Fruit fly (Drosophila melanogaster): ENCODE data around the gene CG33322.

The CG33322 gene

dm6 chr2L:20797515-20797847 is 18.6 kb downstream of the CG33322 start, which contains the start of gene CG9328 (continued):
- TF ChIP-seq pan (optimal IDR thresholded peaks at IDR 0.05) = no peak
- peak in 1 of 2 experiments; percentile 67 for TF ChIP-seq pan (GFP tag; optimal IDR thresholded peaks at IDR 0.05 in 1 of 2, IDR thresholded peaks at IDR 0.05 in 1 of 2)
- TF ChIP-seq lmd (GFP tag; IDR thresholded peaks at IDR 0.05) = no peak; the same call in 1 of the 2 replicates
- TF ChIP-seq CG13775 (GFP tag; optimal IDR thresholded peaks at IDR 0.05) = no peak
- TF ChIP-seq Dll (GFP tag; IDR thresholded peaks at IDR 0.05; ENCODE audit: partially characterized antibody) = peak; percentile 49; the same call in 3 of the 4 replicates
- TF ChIP-seq tap (tag; optimal IDR thresholded peaks at IDR 0.05) = peak; percentile 17
- TF ChIP-seq seq (GFP tag; IDR thresholded peaks at IDR 0.05) = peak; percentile 49; the same call in 1 of the 2 replicates
- TF ChIP-seq CrebB (tag; optimal IDR thresholded peaks at IDR 0.05) = peak; percentile 46
- peak; percentile 56 for TF ChIP-seq CG12659 (GFP tag; optimal IDR thresholded peaks at IDR 0.05)
- TF ChIP-seq CG5245 (GFP tag; optimal IDR thresholded peaks at IDR 0.05) = peak; percentile 21
- TF ChIP-seq MESR4 (GFP tag; optimal IDR thresholded peaks at IDR 0.05) = peak; percentile 52
- peak in 1 of 2 experiments; percentile 15 for TF ChIP-seq bsh (GFP tag; optimal IDR thresholded peaks at IDR 0.05)
- peak; percentile 1 for TF ChIP-seq D19B (GFP tag; optimal IDR thresholded peaks at IDR 0.05)

- TF ChIP-seq gro (GFP tag; optimal IDR thresholded peaks at IDR 0.05) (peak; percentile 3), CG3163 (GFP tag; optimal IDR thresholded peaks at IDR 0.05) (no peak), her (GFP tag; optimal IDR thresholded peaks at IDR 0.05) (peak; percentile 42), CG8359 (GFP tag; optimal IDR thresholded peaks at IDR 0.05; ENCODE audit: borderline replicate concordance) (no peak), Dp (GFP tag; optimal IDR thresholded peaks at IDR 0.05) (peak; percentile 76), nom (GFP tag; optimal IDR thresholded peaks at IDR 0.05) (peak; percentile 47), CG10462 (GFP tag; optimal IDR thresholded peaks at IDR 0.05) (no peak), CG7745 (tag; optimal IDR thresholded peaks at IDR 0.05) (no peak), CG18599 (GFP tag; optimal IDR thresholded peaks at IDR 0.05) (peak; percentile 7), Chrac-16 (GFP tag; optimal IDR thresholded peaks at IDR 0.05) (no peak), CG13775 (GFP tag; optimal IDR thresholded peaks at IDR 0.05) (no peak), CG17385 (GFP tag; optimal IDR thresholded peaks at IDR 0.05) (peak; percentile 21), rib (GFP tag; IDR thresholded peaks at IDR 0.05) (0 out of 2 replicates have a peak, but pooled peaks have one; percentile 40), crc (GFP tag; optimal IDR thresholded peaks at IDR 0.05) (no peak), mirr (GFP tag; optimal IDR thresholded peaks at IDR 0.05) (peak; percentile 1), Abd-B (GFP tag; optimal IDR thresholded peaks at IDR 0.05) (peak; percentile 45), eve (GFP tag; optimal IDR thresholded peaks at IDR 0.05) (peak in 1 of 2 experiments; percentile 59), BtbVII (GFP tag; optimal IDR thresholded peaks at IDR 0.05) (peak; percentile 1), salm (tag; optimal IDR thresholded peaks at IDR 0.05) (no peak), CG17361 (GFP tag; IDR thresholded peaks at IDR 0.05) (peak; percentile 37; the same call in 1 of the 3 replicates), CG12769 (tag; optimal IDR thresholded peaks at IDR 0.05) (peak; percentile 40), CG30431 (GFP tag; optimal IDR thresholded peaks at IDR 0.05) (no peak), CG18476 (GFP tag; optimal IDR thresholded peaks at IDR 0.05) (peak; percentile 19), vvl (GFP tag; IDR thresholded peaks at IDR 0.05) (peak; percentile 33; the same call in 1 of the 2 replicates), CG16779 (GFP tag; IDR thresholded peaks at IDR 0.05) (no peak), dysf (GFP tag; IDR thresholded peaks at IDR 0.05) (peak; percentile 51; the same call in 1 of the 3 replicates), pb (GFP tag; optimal IDR thresholded peaks at IDR 0.05) (peak; percentile 18), ken (GFP tag; IDR thresholded peaks at IDR 0.05) (0 out of 3 replicates have a peak, but pooled peaks have one; percentile 26), C15 (GFP tag; IDR thresholded peaks at IDR 0.05) (no peak), chm (GFP tag; IDR thresholded peaks at IDR 0.05) (peak; percentile 65; the same call in 1 of the 2 replicates), gce (GFP tag; IDR thresholded peaks at IDR 0.05) (no peak), inv (GFP tag; IDR thresholded peaks at IDR 0.05; ENCODE audit: partially characterized antibody) (no peak), CG31365 (tag; optimal IDR thresholded peaks at IDR 0.05) (peak; percentile 5), CG17829 (tag; optimal IDR thresholded peaks at IDR 0.05) (no peak), lab (GFP tag; optimal IDR thresholded peaks at IDR 0.05) (peak; percentile 28), phol (tag; optimal IDR thresholded peaks at IDR 0.05) (peak; percentile 53)
Observed at dm6 chr2L:20796758-20797514, 19.1 kb downstream of the CG33322 start, which contains the start of gene vari. vari (minus strand) TSS chr2L:20797042.

Measured in whole organism, embryonic.